Worm (Caenorhabditis elegans) whole organism, dauer: ENCODE data around the gene msp-10.

Experiments used
- unc-62 ChIP-seq: sonication (generic microtip); optimal IDR thresholded peaks from 2 replicates; lab custom pipeline; 2017; ENCODE audit warnings: missing biosample characterization, missing genetic modification reagents, missing genetic modification characterization

The msp-10 gene

DNA sequence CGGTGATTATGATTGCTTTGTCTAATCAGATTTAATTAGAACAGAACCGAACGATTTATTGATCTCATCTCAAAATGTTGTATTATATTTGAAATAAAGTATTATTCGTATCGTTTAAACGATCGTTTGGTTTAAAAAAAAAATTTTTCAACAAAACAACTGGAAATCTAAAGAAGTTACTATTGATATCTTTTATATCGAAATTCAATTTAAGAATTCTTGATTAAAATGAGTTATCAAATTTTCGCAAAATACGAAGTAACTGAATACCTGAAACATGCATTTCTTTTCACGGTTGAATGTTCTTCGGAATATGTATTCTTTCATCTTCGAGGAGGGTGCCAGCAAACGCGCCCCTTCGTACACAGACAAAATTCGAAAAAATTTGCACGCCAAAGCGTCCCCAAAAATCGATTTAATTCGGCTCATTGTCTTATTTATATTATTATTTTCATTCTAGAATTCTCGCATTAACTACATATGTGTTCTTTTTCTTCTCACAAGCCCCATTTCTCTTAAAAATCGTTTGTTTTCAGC lies 20.6 kb downstream of the msp-10 start, which contains the start of gene npp-1:
Gene npp-1 (plus strand): TSS at position 537 of the 537 bp plus-strand sequence.
- TF ChIP-seq unc-62 (GFP tag; lab: Kevin White, UChicago), result no peak

DNA sequence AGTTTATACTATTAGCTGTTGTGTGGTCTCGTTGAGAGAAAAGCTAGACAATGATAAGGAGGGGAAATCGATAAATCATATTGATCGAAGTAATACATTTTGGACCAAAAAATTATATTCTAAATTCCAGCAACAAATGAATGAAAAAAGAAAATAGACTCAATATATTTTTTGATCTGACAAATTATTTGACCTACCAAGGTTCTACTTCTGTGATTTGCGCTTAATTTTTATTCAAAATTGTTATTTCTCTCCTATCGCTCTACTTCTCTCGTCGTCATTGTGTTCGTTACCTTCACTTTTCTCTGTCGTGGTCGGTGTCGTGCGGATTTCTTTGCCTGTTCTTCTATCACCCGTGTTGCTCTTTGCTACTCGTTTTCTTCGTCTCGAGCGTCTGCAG lies 21.5 kb downstream of the msp-10 start:
- no peak for TF ChIP-seq unc-62 (GFP tag; lab: Kevin White, UChicago)

DNA sequence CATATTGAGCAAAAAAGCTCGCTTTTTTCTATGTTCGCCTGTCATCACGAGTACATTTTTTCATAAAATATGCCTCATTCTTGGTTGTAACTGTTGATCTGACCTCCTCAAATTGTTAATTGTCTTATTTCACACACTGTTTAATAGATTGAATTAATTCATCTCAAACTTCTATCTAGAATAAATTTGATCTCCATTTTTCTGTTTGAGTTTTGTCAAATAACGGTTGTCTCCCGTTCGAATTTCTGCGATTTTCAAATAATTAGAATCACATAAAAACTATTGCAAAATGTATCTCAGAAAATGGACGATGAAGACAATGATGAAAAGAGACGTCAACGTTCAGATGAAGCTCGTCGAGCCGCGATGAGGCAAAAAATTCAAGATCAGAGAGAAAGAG lies 24.5 kb downstream of the msp-10 start, which contains the start of gene K07F5.14:
Gene K07F5.14 (plus strand): TSS at position 301 of the 400 bp plus-strand sequence.
- TF ChIP-seq unc-62 (GFP tag; lab: Kevin White, UChicago), result no peak

DNA sequence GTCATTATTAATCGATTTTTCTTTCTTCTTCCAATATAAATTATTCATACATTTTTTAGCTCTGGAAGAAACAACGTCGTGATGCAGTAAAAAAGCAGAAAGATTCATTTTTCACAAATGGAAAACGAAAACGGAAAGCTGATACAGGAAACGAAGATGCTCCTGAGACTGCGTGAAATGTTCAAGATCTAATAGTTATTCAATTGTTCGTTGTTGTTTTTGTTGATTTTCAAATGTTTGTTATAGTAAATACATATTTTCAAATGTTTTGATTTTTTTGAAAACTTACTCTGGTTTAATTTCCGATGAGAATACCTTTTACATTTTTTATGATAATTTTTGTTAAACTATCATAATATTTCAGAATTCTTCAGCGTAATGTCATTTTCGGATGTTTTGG lies 26.4 kb downstream of the msp-10 start, which contains the start of gene K07F5.16:
Gene K07F5.16 (plus strand): TSS at position 301 of the 400 bp plus-strand sequence.
- no peak for TF ChIP-seq unc-62 (GFP tag; lab: Kevin White, UChicago)

DNA sequence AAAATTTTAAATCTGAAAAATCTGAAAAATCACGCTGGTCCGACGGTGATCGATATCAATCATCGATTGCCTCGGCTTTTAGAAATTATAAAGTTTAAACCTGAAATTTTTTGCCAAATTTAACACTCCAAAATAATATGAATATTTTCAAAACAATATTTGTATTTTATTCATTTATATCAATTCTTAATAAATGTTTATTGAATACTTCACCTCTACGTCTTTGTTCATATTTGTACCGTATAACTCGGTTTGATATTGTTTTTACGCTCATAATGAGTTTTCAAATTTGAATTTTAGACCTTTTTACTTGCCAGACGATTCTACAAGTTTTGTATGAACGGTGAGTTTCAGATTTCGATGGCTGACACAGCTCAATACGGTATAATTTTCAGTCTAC lies 27.3 kb downstream of the msp-10 start, which contains the start of the genes K07F5.15 and K07F5.22:
Gene K07F5.15 (plus strand): TSS at position 301 of the 400 bp plus-strand sequence.
Gene K07F5.22 (plus strand): TSS at position 301 of the 400 bp plus-strand sequence.
- TF ChIP-seq unc-62 (GFP tag; lab: Kevin White, UChicago), result no peak

DNA sequence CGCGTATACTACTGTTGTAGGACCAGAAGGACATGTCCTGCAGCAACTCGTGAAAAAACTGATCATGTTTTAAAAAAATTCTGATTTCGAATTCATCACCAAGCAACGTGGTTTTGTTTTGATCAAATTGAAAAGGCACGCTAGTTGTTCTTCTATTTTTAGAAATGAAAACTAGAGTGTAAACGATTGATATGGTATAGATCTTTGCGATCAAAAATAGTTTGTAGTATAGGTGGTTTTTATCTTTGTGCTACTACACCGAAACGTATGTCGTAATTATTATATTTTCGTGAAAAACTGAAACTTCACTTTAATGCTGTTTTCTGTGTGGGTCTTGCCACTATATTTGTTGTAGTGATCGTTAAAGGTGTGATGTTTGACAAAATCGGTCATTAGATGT lies 29.4 kb downstream of the msp-10 start:
- TF ChIP-seq unc-62 (GFP tag; lab: Kevin White, UChicago), result no peak

DNA sequence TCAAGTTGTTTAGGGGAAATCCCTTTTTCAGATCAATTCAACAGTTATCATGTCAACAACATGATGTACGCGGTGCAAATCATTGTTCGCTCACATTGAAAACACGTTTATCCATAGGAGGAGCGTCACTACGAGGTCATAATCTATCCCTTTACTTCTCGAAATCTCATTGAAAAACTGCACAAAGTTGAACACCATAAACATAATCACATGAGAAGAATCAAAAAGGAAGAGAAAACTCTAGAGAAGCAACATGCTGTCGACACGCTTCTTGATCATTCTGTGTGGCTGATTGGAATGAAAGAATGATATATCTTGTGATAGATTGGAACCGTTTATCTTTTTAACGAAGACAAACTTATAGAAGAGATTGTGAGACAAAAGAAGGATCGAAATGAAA lies 30.5 kb downstream of the msp-10 start:
- no peak for TF ChIP-seq unc-62 (GFP tag; lab: Kevin White, UChicago)

DNA sequence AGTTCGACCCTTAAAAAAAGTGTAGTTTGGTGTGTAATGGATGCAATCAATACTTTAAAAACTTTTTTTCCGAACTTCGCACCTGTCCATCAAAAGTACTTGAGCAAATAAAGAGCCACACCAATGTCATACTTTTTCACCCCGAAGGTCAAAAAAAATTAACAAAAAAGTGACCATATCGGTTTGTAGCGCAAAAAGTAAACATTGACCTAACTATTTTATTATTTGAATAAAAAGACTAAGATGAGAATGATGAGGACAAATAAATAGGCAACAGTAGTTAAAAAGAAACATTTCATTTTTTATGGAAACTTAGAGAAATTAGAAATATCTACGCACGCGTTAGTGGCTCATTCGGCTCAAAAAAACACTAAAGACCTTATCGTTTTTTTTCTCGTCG lies 31.9 kb downstream of the msp-10 start:
- no peak for TF ChIP-seq unc-62 (GFP tag; lab: Kevin White, UChicago)

DNA sequence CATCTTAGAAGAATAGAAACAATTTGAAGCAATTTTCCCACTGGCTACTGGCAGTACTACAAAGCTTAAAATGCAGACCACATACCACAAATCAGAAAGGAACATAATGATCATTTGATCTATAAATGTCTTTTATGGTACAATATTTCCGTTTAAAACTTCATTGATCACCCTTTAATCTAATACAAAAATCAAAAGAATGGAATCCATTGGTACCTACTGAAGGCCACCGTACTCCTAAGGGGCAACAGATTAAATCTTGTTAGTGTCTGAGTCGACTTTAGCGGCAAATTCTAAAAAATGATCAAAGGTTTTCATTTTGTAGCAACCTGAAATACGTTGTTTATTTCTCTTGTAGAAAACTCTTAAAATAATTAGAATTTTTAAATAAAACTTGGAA lies 34.8 kb downstream of the msp-10 start:
- TF ChIP-seq unc-62 (GFP tag; lab: Kevin White, UChicago), result no peak

DNA sequence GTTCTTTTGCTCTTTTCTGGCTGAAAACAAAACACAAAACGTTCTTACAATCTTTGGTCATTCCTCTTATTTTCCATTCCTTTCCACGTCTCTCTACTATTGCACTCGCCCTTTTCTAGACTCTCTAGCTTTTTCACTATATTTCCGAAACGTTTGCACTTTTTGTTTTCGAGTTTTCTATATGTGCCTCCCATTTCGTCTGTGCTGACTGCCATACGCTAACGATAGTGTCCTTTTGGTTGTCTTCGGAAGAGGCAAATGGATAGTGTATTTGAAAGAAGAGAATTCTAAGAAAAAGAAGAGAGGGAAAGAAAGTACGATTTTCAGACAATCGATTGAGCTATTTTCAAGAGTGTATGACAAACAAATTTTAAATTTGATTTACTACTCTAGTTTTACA lies 35.3 kb downstream of the msp-10 start:
- no peak for TF ChIP-seq unc-62 (GFP tag; lab: Kevin White, UChicago)

DNA sequence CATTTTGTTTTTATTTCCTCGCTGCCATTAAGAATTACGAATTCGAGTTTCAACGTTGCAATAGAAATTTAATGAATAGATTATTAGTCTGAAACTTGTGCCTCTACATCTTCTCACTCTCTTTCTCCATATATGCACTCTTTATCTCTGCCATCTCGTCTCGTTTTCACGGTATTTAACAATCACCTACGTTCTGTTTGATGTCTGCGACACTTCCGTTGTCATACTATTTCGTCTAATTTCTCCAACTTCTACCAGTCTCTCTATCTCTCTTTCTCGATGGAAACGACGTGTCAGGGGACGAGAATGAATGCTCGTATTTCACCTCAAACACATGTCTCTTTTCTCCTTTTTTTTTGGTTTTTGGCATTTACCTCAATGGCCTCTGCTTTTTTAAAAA lies 36.4 kb downstream of the msp-10 start:
- TF ChIP-seq unc-62 (GFP tag; lab: Kevin White, UChicago), result no peak

DNA sequence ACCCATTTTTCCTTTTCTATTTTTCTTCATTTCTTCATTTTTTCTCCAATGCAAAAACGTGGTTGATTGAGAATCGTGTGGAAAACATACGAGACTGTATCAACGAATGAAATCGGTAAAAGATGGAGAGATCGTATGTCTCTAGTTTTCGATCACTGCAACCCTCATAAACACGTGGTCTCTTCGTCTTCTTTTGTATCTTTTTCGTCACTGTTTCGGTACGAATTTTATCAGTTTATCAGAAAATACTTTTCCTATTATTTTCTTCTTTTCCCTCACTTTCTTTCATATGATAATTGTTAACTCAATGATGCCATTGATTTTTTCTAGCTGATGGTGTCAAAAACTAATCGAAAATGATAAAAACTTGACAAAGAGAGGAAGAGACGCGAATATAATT lies 38.2 kb downstream of the msp-10 start:
- no peak for TF ChIP-seq unc-62 (GFP tag; lab: Kevin White, UChicago)

DNA sequence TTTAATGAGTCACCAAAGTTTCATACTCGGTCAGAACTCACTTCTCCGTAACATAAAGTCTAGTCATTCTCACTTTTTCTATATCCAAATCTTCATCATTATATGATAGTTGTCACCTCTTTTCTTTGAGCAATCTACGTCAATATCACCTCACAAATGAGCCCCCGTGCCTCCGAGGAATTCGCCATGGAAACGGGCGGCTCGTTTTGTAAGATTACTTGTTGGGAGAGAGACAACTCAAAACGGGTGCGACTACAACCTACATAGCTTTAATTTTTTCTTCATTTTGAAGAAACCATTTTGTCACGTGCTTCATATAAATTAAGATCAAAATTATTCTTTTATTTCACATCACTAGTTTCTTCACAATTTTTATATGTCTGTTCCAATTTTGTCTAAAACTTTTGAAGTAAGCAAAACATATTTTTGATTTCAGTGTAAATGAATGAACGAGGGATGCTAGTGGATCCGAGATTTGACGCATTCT lies 41.5 kb downstream of the msp-10 start, which contains the start of gene nhr-4:
Gene nhr-4 (plus strand): TSS at position 437 of the 487 bp plus-strand sequence.
- TF ChIP-seq unc-62 (GFP tag; lab: Kevin White, UChicago), result no peak

DNA sequence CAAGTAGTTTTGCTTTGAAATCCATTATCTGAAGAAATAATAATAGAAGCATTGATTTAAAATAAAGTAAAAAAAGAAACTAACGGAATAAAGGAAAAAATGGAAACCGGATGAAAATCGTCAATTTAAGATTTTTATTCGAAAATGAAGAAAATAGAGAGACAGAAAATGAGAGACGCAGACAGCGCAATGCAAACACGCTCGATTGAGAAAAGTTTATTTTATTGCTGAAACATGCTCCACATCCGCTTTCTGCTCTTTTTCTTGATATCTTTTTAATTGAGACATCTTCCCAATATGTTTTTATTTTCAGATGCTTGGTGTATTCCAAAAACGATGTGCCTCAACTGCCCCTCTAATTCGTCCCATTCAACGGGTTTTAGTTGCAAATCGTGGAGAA lies 46.8 kb downstream of the msp-10 start, which contains the start of the genes prp-18 and mccc-1:
Gene prp-18 (minus strand): TSS at position 127 of the 400 bp plus-strand sequence.
Gene mccc-1 (plus strand): TSS at position 314 of the 400 bp plus-strand sequence.
- TF ChIP-seq unc-62 (GFP tag; lab: Kevin White, UChicago), result no peak
